Worm (Caenorhabditis elegans): ENCODE data around the gene sre-19.

sre-19 gene

DNA sequence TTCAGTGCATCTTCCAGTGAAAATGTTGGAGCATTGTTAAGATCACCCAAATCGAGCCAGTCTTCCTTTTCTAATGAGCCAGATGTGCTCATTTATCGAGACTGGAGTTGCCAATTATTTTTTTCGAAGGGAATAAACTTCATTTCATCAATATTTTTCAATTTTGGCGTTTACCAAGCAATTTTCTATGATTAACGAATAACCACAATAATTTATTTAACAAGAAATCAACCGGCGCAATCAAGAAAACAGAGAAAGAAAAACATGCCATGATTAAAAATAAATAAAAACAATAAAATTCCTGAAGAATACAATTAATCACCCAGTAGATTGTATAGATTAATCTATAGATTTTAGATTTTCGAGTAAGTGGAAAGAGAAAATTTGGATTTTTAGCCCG, 37.1 kb upstream of the sre-19 start, which contains the start of gene vps-8:
TSS of gene vps-8 (minus strand) at position 101 of the 400 bp plus-strand sequence.
- TF ChIP-seq ceh-82 (tag; optimal IDR thresholded peaks at IDR 0.05) (no peak), ZK546.5 (tag; optimal IDR thresholded peaks at IDR 0.05) (no peak), Y5F2A.4 (GFP tag; optimal IDR thresholded peaks at IDR 0.05) (no peak), nhr-48 (tag; optimal IDR thresholded peaks at IDR 0.05) (no peak), zag-1 (tag; optimal IDR thresholded peaks at IDR 0.05) (no peak), tag-97 (GFP tag; IDR thresholded peaks at IDR 0.05) (no peak), nhr-11 (tag; optimal IDR thresholded peaks at IDR 0.05) (no peak), ZK337.2 (GFP tag; IDR thresholded peaks at IDR 0.05) (no peak), jun-1 (tag; optimal IDR thresholded peaks at IDR 0.05) (no peak), hlh-30 (tag; optimal IDR thresholded peaks at IDR 0.05; ENCODE audit: insufficient read depth) (no peak), snpc-4 (tag; optimal IDR thresholded peaks at IDR 0.05) (no peak), F44E2.7 (GFP tag; IDR thresholded peaks at IDR 0.05) (no peak), ceh-20 (GFP tag; IDR thresholded peaks at IDR 0.05) (no peak), dmd-8 (GFP tag; IDR thresholded peaks at IDR 0.05) (no peak)

DNA sequence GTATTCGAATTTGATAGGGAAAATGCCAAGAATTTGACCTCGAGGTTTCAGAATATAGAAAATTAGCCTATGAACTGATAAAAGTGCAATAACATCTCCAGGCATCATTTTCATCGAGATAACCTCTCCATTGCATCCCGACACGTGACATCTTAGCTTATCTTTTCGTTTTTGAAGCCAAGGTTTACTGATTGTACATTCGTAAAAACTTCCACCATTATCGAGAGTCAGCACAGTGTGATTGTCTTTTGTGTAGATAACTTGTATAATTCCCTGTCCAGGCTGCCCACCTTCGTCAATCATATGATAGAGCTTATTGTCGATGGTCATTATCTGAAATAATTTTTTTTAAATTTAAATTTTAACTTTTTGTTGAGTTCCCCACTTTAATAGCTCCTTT, 35.6 kb upstream of the sre-19 start:
- TF ChIP-seq ctbp-1 (GFP tag; IDR thresholded peaks at IDR 0.05) (no peak), R02D3.7 (tag; optimal IDR thresholded peaks at IDR 0.05) (no peak), lin-39 (tag; optimal IDR thresholded peaks at IDR 0.05) (no peak), F26F4.8 (GFP tag; conservative IDR thresholded peaks at IDR 0.05) (no peak)

DNA sequence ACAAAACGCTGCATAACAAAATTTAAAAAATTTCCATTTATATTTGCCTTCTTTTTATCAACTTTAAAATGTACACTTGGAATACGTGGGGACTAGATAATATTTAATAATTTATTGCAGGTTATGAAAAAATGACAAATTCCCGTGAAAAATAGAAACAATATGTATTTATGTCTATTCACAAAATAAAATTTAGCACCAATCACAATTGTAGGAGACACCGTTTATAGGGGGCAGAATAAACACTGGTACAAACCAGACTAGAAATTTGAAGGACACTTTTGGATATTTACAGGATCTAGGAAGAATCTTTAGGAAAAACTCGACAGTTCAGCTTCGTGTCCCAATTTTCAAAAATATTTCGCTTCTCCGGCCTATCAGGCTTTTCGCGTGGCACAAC, 31.6 kb upstream of the sre-19 start, which contains the start of gene C42C1.3:
TSS of gene C42C1.3 (minus strand) at position 101 of the 400 bp plus-strand sequence.
- TF ChIP-seq aha-1 (tag) (peak; percentile 9), mep-1 (tag; optimal IDR thresholded peaks at IDR 0.05) (no peak), lin-15B (tag; optimal IDR thresholded peaks at IDR 0.05) (no peak), lsy-2 (tag; optimal IDR thresholded peaks at IDR 0.05) (no peak), dmd-6 (GFP tag; IDR thresholded peaks at IDR 0.05) (no peak), jun-1 (tag; optimal IDR thresholded peaks at IDR 0.05) (no peak), ztf-7 (tag; optimal IDR thresholded peaks at IDR 0.05) (no peak)

DNA sequence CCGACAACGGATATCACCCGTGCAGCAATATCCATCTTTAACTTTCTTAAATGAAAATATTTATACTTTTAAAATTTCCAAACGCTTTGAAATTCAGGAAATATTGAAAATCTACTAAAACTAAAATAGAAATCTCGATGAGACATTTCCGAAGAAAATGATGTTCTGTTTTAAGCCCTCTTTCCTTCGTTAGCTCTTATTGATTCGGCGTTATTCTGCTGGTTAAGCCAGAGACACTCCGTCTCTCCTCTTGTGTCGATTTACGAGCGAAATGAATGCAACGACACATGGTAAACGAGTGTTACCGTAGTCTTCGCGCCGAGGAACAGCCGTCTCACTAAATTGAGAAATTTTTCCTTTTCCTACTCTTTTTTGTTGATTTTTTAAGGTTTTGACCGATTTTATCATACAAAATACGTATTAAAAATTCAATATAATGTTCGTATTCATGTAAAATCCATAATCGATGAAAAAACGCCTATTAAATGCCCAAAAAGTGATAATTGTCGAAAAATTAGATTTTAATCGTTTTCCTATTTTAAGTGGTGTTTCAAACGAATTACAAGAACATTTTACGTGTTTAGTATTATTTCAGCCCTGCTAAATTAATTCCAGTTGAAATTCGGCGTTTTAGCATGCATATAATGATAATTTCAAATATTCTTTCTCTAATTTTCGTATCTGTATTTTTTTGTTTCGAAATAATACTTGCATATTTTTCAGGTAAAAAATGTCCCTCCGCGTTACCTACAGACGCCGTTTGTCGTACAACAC, 29.7 kb upstream of the sre-19 start, which contains the start of the genes ppm-1.H and rpl-34:
TSS of gene ppm-1.H (minus strand) at position 51 of the 774 bp plus-strand sequence.
TSS of gene rpl-34 (plus strand) at position 724 of the 774 bp plus-strand sequence.
- TF ChIP-seq rbr-2 (tag; optimal IDR thresholded peaks at IDR 0.05): peak; percentile 54
- peak; percentile 67 for TF ChIP-seq mep-1 (tag; optimal IDR thresholded peaks at IDR 0.05)
- peak; percentile 78 for TF ChIP-seq hlh-30 (tag; optimal IDR thresholded peaks at IDR 0.05; ENCODE audit: insufficient read depth)
- peak; percentile 78 for TF ChIP-seq mes-2 (tag; optimal IDR thresholded peaks at IDR 0.05; ENCODE audit: poor library complexity, severe bottlenecking)
- no peak for TF ChIP-seq skn-1 (tag; optimal IDR thresholded peaks at IDR 0.05)
- no peak for TF ChIP-seq mxl-2 (GFP tag; conservative IDR thresholded peaks at IDR 0.05)
- peak in 1 of 2 experiments; percentile 43 for TF ChIP-seq mdl-1 (tag; optimal IDR thresholded peaks at IDR 0.05)
- TF ChIP-seq dpl-1 (GFP tag; optimal IDR thresholded peaks at IDR 0.05): peak; percentile 56
- peak; percentile 1 for TF ChIP-seq nhr-77 (tag; optimal IDR thresholded peaks at IDR 0.05)
- peak; percentile 68 for TF ChIP-seq nhr-6 (tag; optimal IDR thresholded peaks at IDR 0.05)
- peak in 1 of 2 experiments; percentile 39 for TF ChIP-seq hif-1 (tag; optimal IDR thresholded peaks at IDR 0.05)
- TF ChIP-seq F49E8.2 (tag; optimal IDR thresholded peaks at IDR 0.05; ENCODE audit: borderline replicate concordance): no peak
- no peak for TF ChIP-seq F26F4.8 (GFP tag; conservative IDR thresholded peaks at IDR 0.05)
- TF ChIP-seq daf-8 (GFP tag; IDR thresholded peaks at IDR 0.05): no peak
- no peak for TF ChIP-seq gei-8 (GFP tag; optimal IDR thresholded peaks at IDR 0.05)
- TF ChIP-seq unc-130 (GFP tag; optimal IDR thresholded peaks at IDR 0.05): peak; percentile 2
- no peak for TF ChIP-seq nhr-102 (tag; optimal IDR thresholded peaks at IDR 0.05)
- no peak for TF ChIP-seq ztf-11 (tag; optimal IDR thresholded peaks at IDR 0.05)
- no peak for TF ChIP-seq daf-19 (GFP tag; conservative IDR thresholded peaks at IDR 0.05)
- TF ChIP-seq Y48G9A.11 (GFP tag; IDR thresholded peaks at IDR 0.05): no peak
- no peak for TF ChIP-seq vab-7 (GFP tag; IDR thresholded peaks at IDR 0.05)
- TF ChIP-seq nhr-25 (tag; optimal IDR thresholded peaks at IDR 0.05; ENCODE audit: borderline replicate concordance, insufficient read depth): no peak
- TF ChIP-seq pha-4 (GFP tag; IDR thresholded peaks at IDR 0.05): no peak
- TF ChIP-seq pha-4 (tag; optimal IDR thresholded peaks at IDR 0.05): peak; percentile 48
- TF ChIP-seq nhr-111 (GFP tag; optimal IDR thresholded peaks at IDR 0.05): no peak
